Fruit fly (Drosophila melanogaster): ENCODE data around the gene TBC1D23.

The TBC1D23 gene

dm6 chr2L:1135495-1135894 is 6.4 kb downstream of the TBC1D23 start (continued):
- no peak for TF ChIP-seq psq (GFP tag; optimal IDR thresholded peaks at IDR 0.05)
- no peak for TF ChIP-seq Bdp1 (GFP tag; optimal IDR thresholded peaks at IDR 0.05)
- TF ChIP-seq kni (GFP tag; optimal IDR thresholded peaks at IDR 0.05): no peak
- TF ChIP-seq CHES-1-like (GFP tag; optimal IDR thresholded peaks at IDR 0.05): no peak
- peak; percentile 47 for TF ChIP-seq CG3281 (GFP tag; optimal IDR thresholded peaks at IDR 0.05)
- TF ChIP-seq br (optimal IDR thresholded peaks at IDR 0.05): no peak
- peak; percentile 31 for TF ChIP-seq CG10147 (GFP tag; optimal IDR thresholded peaks at IDR 0.05)
- no peak for TF ChIP-seq CG31388 (GFP tag; optimal IDR thresholded peaks at IDR 0.05)
- TF ChIP-seq ash1 (GFP tag; optimal IDR thresholded peaks at IDR 0.05): no peak
- peak; percentile 36 for TF ChIP-seq grau (tag; optimal IDR thresholded peaks at IDR 0.05)
- peak; percentile 35 for TF ChIP-seq PHDP (tag; optimal IDR thresholded peaks at IDR 0.05)
- peak; percentile 65 for TF ChIP-seq gem (tag; optimal IDR thresholded peaks at IDR 0.05)
- TF ChIP-seq Antp (GFP tag; optimal IDR thresholded peaks at IDR 0.05): no peak
- TF ChIP-seq CG18599 (GFP tag; optimal IDR thresholded peaks at IDR 0.05): peak; percentile 71
- TF ChIP-seq tna (GFP tag; IDR thresholded peaks at IDR 0.05; ENCODE audit: partially characterized antibody): no peak
- TF ChIP-seq crp (GFP tag; optimal IDR thresholded peaks at IDR 0.05): no peak
- no peak for TF ChIP-seq Lhr (GFP tag; optimal IDR thresholded peaks at IDR 0.05)
- TF ChIP-seq CG3065 (GFP tag; optimal IDR thresholded peaks at IDR 0.05): no peak
- no peak for TF ChIP-seq CG32532 (GFP tag; IDR thresholded peaks at IDR 0.05)
- no peak for TF ChIP-seq so (GFP tag; IDR thresholded peaks at IDR 0.05)
- no peak for TF ChIP-seq amos (GFP tag; IDR thresholded peaks at IDR 0.05; ENCODE audit: partially characterized antibody)
- TF ChIP-seq mirr (GFP tag; optimal IDR thresholded peaks at IDR 0.05): no peak
- no peak for TF ChIP-seq CG13123 (GFP tag; optimal IDR thresholded peaks at IDR 0.05)
- TF ChIP-seq h (optimal IDR thresholded peaks at IDR 0.05): no peak
- TF ChIP-seq CG8359 (GFP tag; optimal IDR thresholded peaks at IDR 0.05; ENCODE audit: borderline replicate concordance): no peak
- no peak for TF ChIP-seq bigmax (GFP tag; optimal IDR thresholded peaks at IDR 0.05)
- peak; percentile 24 for TF ChIP-seq Xbp1 (GFP tag; optimal IDR thresholded peaks at IDR 0.05)
- TF ChIP-seq CG6254 (GFP tag; optimal IDR thresholded peaks at IDR 0.05): no peak
- no peak for TF ChIP-seq Oli (tag; optimal IDR thresholded peaks at IDR 0.05)
- TF ChIP-seq grn (GFP tag; optimal IDR thresholded peaks at IDR 0.05): no peak
- no peak for TF ChIP-seq esg (GFP tag; conservative IDR thresholded peaks at IDR 0.05)
- TF ChIP-seq ATbp (GFP tag; optimal IDR thresholded peaks at IDR 0.05): no peak
- TF ChIP-seq CG32767 (GFP tag; IDR thresholded peaks at IDR 0.05): no peak
- no peak for TF ChIP-seq rib (GFP tag; IDR thresholded peaks at IDR 0.05)
- TF ChIP-seq pnt (GFP tag; optimal IDR thresholded peaks at IDR 0.05): no peak
- no peak for TF ChIP-seq CG9876 (GFP tag; optimal IDR thresholded peaks at IDR 0.05)
- TF ChIP-seq kay (GFP tag; optimal IDR thresholded peaks at IDR 0.05): no peak
- no peak for TF ChIP-seq mam (GFP tag; optimal IDR thresholded peaks at IDR 0.05)
- no peak for TF ChIP-seq lmd (GFP tag; IDR thresholded peaks at IDR 0.05)
- TF ChIP-seq cwo (GFP tag; optimal IDR thresholded peaks at IDR 0.05): peak; percentile 28
- TF ChIP-seq Hmr (GFP tag; optimal IDR thresholded peaks at IDR 0.05): peak; percentile 67
- no peak for TF ChIP-seq CG11723 (GFP tag; optimal IDR thresholded peaks at IDR 0.05)
- peak; percentile 50 for TF ChIP-seq Fer1 (GFP tag; optimal IDR thresholded peaks at IDR 0.05)
- no peak for TF ChIP-seq lola (GFP tag; optimal IDR thresholded peaks at IDR 0.05)
- no peak for TF ChIP-seq crol (GFP tag; IDR thresholded peaks at IDR 0.05)
- TF ChIP-seq Hr51 (GFP tag; optimal IDR thresholded peaks at IDR 0.05): no peak
- TF ChIP-seq ac (GFP tag; optimal IDR thresholded peaks at IDR 0.05): no peak
- no peak for TF ChIP-seq ato (GFP tag; IDR thresholded peaks at IDR 0.05; ENCODE audit: partially characterized antibody)
- no peak for TF ChIP-seq Tbp (GFP tag; optimal IDR thresholded peaks at IDR 0.05)
- TF ChIP-seq CG17328 (GFP tag; IDR thresholded peaks at IDR 0.05): no peak
- TF ChIP-seq lab (GFP tag; optimal IDR thresholded peaks at IDR 0.05): peak; percentile 62

Measured in whole organism, embryonic.